Fruit fly (Drosophila melanogaster): ENCODE results near the gene CG32448.

CG32448 gene

DNA sequence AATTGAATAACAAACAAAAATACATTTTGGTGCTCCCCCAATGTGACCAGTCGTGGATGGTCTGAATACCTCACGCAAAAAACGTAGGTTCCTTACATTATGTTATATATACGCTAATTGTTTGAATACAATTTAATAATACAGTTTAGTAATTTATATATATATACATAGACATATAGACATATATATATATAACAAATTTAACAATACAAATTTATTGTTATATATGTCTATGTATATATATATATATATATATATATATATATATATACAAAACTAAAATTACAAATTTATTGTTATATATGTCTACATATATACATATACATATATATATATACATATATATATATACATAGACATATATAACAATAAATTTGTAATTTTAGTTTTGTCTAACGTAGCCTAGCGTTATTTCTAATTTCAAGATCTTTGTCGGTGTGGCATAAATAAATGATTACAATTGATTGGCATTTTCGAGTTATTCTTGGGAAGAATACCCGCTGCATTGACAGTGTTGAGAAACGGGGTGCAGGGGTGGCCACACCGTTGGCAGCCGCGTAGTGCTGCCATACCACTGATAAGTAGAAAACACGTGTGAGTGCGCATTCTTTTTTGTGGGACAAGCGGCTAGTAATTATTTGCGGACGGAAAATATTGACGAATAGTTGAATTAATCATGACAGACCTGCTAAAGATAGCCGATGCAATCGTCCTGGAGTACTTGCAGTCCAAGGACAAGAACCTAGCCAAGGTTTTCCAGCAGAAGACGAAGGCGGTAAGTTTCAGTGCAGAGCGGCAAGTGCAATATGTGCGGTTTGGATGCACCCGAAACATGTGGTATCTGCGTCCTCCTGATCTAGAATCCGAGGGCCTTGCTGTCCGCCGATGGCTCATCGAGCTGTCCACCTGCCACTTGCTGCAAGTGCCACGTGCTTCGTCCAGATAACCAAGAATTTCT is 4.2 kb upstream of the CG32448 start, which contains the start of the genes CG7148 and Nopp140:
TSS of gene CG7148 (minus strand) at position 51 of the 958 bp plus-strand sequence.
TSS of gene Nopp140 (plus strand) at position 572 of the 958 bp plus-strand sequence.
- TF ChIP-seq psq (optimal IDR thresholded peaks at IDR 0.05) (no peak), CG8478 (optimal IDR thresholded peaks at IDR 0.05) (no peak), pan (optimal IDR thresholded peaks at IDR 0.05) (no peak), Dll (optimal IDR thresholded peaks at IDR 0.05) (no peak), usp (GFP tag; optimal IDR thresholded peaks at IDR 0.05) (no peak), EcR (GFP tag; optimal IDR thresholded peaks at IDR 0.05) (no peak)

DNA sequence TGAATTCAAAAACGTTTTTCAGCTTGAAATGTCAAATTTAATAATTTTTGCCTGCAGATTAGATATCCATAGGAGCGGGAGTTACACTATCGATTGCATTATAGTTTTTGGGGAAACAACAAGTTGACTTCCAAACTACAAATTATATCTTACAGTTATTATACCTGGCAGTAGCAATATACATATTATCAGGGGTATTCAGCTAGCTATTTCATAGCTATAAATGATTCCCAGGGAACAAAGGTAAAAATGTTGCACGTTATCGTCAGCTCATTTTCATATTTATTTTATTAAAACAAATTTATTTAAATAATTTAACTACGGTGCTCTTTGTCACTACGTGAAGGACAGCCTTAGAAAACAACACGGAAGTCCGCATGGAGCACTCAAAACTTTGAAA is 1.8 kb upstream of the CG32448 start:
- TF ChIP-seq Dll (optimal IDR thresholded peaks at IDR 0.05) (no peak), pan (optimal IDR thresholded peaks at IDR 0.05) (no peak), usp (GFP tag; optimal IDR thresholded peaks at IDR 0.05) (no peak), CG8478 (optimal IDR thresholded peaks at IDR 0.05) (no peak), psq (optimal IDR thresholded peaks at IDR 0.05) (no peak), EcR (GFP tag; optimal IDR thresholded peaks at IDR 0.05) (no peak)

DNA sequence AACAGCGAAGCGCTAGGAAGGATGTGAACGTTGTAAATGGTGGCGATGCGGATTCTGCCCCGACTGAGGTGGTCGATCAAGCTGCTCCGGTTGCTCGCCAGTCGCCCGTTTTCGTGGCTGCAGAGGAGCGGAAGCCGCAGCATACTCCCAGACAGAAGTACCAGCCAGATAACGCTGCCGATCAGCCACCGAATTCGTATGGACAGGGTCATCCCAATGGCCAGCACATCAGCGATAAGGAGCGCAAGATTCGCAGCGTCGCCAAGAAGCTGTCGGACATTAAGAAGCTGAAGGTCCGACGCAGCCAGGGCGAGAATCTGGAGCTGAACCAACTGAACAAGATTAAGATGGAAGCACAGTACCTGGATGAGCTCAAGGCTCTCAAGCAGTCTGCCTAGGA is 1.1 kb downstream of the CG32448 start:
- TF ChIP-seq pan (optimal IDR thresholded peaks at IDR 0.05), result no peak
- TF ChIP-seq EcR (GFP tag; optimal IDR thresholded peaks at IDR 0.05), result no peak
- no peak for TF ChIP-seq CG8478 (optimal IDR thresholded peaks at IDR 0.05)
- no peak for TF ChIP-seq psq (optimal IDR thresholded peaks at IDR 0.05)
- no peak for TF ChIP-seq usp (GFP tag; optimal IDR thresholded peaks at IDR 0.05)
- no peak for TF ChIP-seq Dll (optimal IDR thresholded peaks at IDR 0.05)

DNA sequence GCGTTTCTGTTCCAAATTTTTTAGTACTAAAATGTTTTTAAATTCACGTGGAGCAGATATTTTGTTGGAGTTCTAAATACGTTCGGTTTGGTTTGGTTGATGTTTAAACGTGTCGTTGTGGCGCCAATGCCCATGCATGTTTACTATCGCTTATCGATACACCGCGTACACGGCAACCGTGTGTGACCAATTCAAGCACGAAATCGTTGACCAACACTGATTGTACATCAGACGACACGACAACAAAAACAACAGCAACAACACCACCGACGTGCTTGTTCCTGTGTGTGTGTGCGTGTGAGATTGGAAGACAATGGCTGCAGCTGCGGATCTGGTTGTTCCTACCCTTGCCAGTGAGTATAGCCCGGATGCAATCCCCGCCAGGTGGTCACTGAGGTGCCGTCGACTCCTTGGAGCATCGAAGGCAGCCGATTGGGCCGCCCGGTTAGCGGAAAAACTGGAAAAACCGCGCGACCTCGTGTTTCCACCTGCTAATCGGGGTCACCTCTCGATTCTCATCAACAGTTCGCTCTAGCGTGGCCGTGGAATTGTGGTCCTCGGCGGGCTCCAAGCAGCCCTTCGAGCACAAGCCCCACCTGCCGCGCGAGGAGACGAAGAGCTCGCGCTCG is 3.4 kb downstream of the CG32448 start, which contains the start of gene eIF2A:
TSS of gene eIF2A (plus strand) at position 16 of the 629 bp plus-strand sequence.
- TF ChIP-seq psq (optimal IDR thresholded peaks at IDR 0.05), result no peak
- TF ChIP-seq EcR (GFP tag; optimal IDR thresholded peaks at IDR 0.05), result no peak
- TF ChIP-seq CG8478 (optimal IDR thresholded peaks at IDR 0.05), result no peak
- TF ChIP-seq usp (GFP tag; optimal IDR thresholded peaks at IDR 0.05), result no peak
- TF ChIP-seq pan (optimal IDR thresholded peaks at IDR 0.05), result no peak
- TF ChIP-seq Dll (optimal IDR thresholded peaks at IDR 0.05), result no peak

DNA sequence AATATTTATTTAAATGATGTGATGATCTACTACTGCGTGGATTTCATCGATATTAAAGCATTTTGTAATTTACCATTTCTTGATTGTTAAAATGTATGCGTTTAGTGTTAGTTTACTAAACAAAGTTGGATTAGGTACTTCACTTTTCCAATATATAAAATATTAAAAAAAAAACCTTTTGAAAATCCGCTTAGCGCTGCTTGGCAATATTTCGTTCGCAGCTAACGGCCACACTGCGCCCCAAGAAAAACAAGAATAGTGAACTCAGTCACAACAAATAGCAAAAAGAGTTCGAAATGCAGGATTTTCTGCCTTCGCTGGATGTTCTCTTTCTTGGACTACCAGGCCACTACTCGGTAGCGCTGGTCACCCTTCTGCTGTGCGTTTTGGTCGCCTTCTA is 5.0 kb downstream of the CG32448 start, which contains the start of gene CG7407:
TSS of gene CG7407 (plus strand) at position 226 of the 400 bp plus-strand sequence.
- TF ChIP-seq usp (GFP tag; optimal IDR thresholded peaks at IDR 0.05) (no peak), pan (optimal IDR thresholded peaks at IDR 0.05) (no peak), psq (optimal IDR thresholded peaks at IDR 0.05) (no peak), CG8478 (optimal IDR thresholded peaks at IDR 0.05) (no peak), EcR (GFP tag; optimal IDR thresholded peaks at IDR 0.05) (no peak), Dll (optimal IDR thresholded peaks at IDR 0.05) (no peak)

DNA sequence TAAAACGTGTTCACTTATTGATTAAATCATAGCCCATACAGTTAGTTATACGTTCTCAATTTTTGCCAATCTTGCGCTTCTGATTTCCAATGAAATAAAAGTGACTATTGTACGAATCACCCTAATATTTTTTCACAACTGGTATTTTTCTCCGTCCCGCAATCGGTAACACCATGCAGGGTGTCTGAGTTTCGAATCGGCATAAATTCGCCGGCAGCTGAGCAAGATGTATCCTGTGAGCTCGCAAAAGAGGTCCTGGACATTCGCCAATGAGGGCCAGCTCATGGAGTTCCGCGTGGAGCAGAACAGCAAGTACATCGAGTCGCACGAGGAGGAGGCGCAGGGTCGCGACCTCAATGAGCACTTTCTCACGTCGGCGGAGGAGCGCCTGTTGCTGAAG is 6.5 kb downstream of the CG32448 start, which contains the start of gene CycH:
TSS of gene CycH (plus strand) at position 218 of the 400 bp plus-strand sequence.
- TF ChIP-seq CG8478 (optimal IDR thresholded peaks at IDR 0.05) (no peak), Dll (optimal IDR thresholded peaks at IDR 0.05) (no peak), psq (optimal IDR thresholded peaks at IDR 0.05) (no peak), usp (GFP tag; optimal IDR thresholded peaks at IDR 0.05) (no peak)

DNA sequence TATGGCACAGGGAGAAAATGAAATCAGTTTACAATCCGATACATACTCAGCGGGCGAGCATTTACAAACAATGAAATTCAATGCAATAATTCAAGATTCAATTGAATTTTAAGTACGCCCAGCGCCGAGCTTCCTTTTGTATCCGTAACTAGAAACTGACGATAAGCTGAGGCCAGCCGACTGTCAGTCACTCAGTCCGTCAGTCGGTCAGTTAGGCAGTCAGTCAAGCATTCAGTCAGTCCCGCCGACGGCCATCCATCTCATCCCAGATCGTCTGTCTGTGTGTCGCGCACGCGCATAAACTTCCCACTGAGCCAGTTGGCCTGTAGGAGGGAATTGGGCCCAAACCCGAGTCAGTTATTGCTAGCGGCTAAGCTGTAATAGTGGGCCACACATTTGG is 8.8 kb downstream of the CG32448 start:
- TF ChIP-seq pan (optimal IDR thresholded peaks at IDR 0.05), result no peak
- TF ChIP-seq usp (GFP tag; optimal IDR thresholded peaks at IDR 0.05), result no peak
- TF ChIP-seq CG8478 (optimal IDR thresholded peaks at IDR 0.05), result no peak
- no peak for TF ChIP-seq EcR (GFP tag; optimal IDR thresholded peaks at IDR 0.05)
- TF ChIP-seq psq (optimal IDR thresholded peaks at IDR 0.05), result no peak
- TF ChIP-seq Dll (optimal IDR thresholded peaks at IDR 0.05), result no peak

DNA sequence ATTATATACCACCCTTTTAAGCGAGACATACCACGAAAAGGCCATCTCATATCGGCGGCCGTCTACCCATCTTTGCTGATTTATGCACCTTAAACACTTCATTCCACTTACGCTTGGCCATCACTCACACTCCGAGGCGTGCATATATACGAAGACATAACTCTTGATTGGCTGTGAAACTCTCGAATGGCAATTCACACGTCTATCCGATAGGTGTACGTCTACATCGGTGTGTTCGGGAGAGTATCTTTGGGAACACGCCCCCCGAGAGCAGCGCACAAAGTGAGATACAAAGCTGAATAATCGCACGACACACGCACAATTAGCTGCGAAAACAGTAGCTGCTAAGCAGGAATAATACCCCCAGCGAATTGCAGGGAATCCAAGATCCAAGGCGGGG is 9.6 kb downstream of the CG32448 start:
- TF ChIP-seq Dll (optimal IDR thresholded peaks at IDR 0.05) (no peak), EcR (GFP tag; optimal IDR thresholded peaks at IDR 0.05) (no peak), CG8478 (optimal IDR thresholded peaks at IDR 0.05) (no peak), usp (GFP tag; optimal IDR thresholded peaks at IDR 0.05) (no peak), psq (optimal IDR thresholded peaks at IDR 0.05) (no peak), pan (optimal IDR thresholded peaks at IDR 0.05) (no peak)

DNA sequence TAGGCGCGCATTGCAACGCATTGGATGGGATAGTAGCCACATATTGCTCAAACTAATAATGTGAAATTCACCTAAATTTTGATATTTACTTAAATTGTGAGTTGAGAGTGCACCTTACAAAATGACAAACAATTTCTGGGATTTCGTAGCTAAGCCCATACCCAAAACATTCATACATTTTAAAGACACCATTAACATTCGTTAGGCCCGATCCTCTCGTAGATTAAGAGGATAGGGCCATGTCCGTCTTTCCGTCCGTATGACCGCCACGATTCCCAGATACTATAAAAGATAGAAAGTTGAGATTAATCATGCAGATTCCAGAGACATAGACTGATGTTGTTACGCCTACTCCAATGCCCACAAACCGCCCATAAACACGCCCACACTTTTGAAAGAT is 14.7 kb downstream of the CG32448 start, which contains the start of gene CG43895:
TSS of gene CG43895 (minus strand) at position 101 of the 400 bp plus-strand sequence.
- no peak for TF ChIP-seq pan (optimal IDR thresholded peaks at IDR 0.05)
- no peak for TF ChIP-seq EcR (GFP tag; optimal IDR thresholded peaks at IDR 0.05)
- TF ChIP-seq usp (GFP tag; optimal IDR thresholded peaks at IDR 0.05), result no peak
- no peak for TF ChIP-seq CG8478 (optimal IDR thresholded peaks at IDR 0.05)
- no peak for TF ChIP-seq Dll (optimal IDR thresholded peaks at IDR 0.05)

DNA sequence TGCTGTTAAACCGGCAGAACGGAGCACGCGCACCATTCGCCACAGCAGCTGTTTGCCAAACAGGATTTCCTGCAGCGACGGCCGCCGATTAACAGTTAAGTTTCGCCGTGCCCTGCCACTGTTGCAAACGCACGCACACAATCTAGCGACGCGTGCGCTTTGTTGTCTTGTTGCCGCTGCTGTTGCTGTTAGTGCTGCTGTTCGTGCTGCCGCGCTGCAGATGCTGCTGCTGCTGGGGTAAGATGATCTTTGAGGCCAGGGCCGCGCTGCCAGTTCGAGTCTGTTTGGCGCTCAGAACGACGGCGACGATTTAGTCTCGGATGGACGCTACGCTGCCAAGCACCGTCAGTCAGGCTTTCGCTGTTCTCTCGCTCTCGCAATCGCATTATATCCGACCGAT is 19.7 kb downstream of the CG32448 start, which contains the start of gene eg:
TSS of gene eg (plus strand) at position 136 of the 400 bp plus-strand sequence.
- no peak for TF ChIP-seq usp (GFP tag; optimal IDR thresholded peaks at IDR 0.05)
- no peak for TF ChIP-seq EcR (GFP tag; optimal IDR thresholded peaks at IDR 0.05)
- no peak for TF ChIP-seq CG8478 (optimal IDR thresholded peaks at IDR 0.05)
- no peak for TF ChIP-seq psq (optimal IDR thresholded peaks at IDR 0.05)
- TF ChIP-seq Dll (optimal IDR thresholded peaks at IDR 0.05), result no peak
- TF ChIP-seq pan (optimal IDR thresholded peaks at IDR 0.05), result no peak

DNA sequence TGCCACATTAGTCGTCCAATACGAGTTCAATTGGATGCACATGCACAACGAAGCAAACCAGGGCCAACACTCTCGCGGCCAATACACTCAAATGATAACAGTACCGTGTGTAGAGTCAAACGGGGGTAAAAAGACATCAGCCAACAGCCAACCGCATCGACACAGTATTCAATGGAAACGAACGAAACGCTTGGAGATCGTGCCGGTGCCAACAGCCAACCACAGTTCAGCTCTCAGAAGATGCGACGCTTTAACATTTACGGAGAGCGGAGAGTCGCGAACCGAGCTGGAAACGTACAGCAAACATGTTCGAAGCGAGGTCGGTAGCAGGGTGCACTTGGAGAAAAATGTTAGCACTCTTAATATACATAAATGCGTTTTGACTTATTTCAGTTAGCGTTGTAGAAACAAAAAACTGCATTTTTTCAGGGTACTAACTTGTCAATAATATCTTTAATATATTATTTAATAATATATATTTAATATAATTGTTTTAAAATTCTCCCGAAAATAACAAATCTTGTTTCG is 20.2 kb downstream of the CG32448 start:
- TF ChIP-seq CG8478 (optimal IDR thresholded peaks at IDR 0.05) (no peak), EcR (GFP tag; optimal IDR thresholded peaks at IDR 0.05) (no peak), psq (optimal IDR thresholded peaks at IDR 0.05) (no peak)

All from whole organism.